Worm (Caenorhabditis elegans): ENCODE data around the gene W06F12.3.

Gene W06F12.3

DNA sequence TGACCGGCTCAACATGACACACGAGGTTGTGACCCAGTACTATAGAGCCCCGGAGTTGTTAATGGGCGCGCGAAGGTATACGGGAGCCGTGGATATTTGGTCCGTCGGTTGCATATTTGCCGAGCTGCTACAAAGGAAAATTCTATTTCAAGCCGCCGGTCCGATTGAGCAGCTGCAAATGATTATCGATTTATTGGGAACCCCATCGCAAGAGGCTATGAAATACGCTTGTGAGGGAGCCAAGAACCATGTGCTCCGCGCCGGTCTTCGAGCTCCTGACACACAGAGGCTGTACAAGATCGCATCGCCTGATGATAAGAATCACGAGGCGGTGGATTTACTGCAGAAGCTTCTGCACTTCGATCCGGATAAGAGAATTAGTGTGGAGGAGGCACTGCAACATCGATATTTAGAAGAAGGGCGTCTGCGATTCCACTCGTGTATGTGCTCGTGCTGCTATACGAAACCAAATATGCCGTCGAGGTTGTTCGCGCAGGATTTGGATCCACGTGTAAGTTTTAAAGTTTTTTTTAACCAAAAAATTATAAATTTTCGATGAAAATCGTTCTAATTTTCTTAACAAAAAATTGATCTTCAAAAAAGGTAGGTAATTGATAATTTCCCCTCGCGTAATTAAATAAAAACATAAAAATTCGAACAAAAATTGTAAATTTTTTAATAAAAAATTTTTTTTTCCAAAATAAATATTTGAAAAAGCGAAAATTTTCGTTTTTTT is 12.3 kb upstream of the W06F12.3 start:
- TF ChIP-seq fos-1 (tag; optimal IDR thresholded peaks at IDR 0.05) (no peak), ama-1 (optimal IDR thresholded peaks at IDR 0.05) (peak; percentile 46)

- no peak for TF ChIP-seq pqm-1 (tag; optimal IDR thresholded peaks at IDR 0.05)
- no peak for TF ChIP-seq jun-1 (tag; optimal IDR thresholded peaks at IDR 0.05)
- TF ChIP-seq nhr-23 (tag; optimal IDR thresholded peaks at IDR 0.05): peak; percentile 64
- TF ChIP-seq mdl-1 (tag; optimal IDR thresholded peaks at IDR 0.05): no peak
- TF ChIP-seq R02D3.7 (tag; optimal IDR thresholded peaks at IDR 0.05): no peak
- TF ChIP-seq eor-1 (tag; optimal IDR thresholded peaks at IDR 0.05): no peak
- TF ChIP-seq ztf-4 (tag; optimal IDR thresholded peaks at IDR 0.05): no peak
- no peak for TF ChIP-seq fkh-10 (GFP tag; optimal IDR thresholded peaks at IDR 0.05)
- peak; percentile 22 for TF ChIP-seq ama-1 (optimal IDR thresholded peaks at IDR 0.05)
- peak; percentile 26 for TF ChIP-seq lsy-12 (tag; optimal IDR thresholded peaks at IDR 0.05)
- TF ChIP-seq nhr-43 (tag; optimal IDR thresholded peaks at IDR 0.05; ENCODE audit: poor library complexity, severe bottlenecking): peak; percentile 32
Measured at ce11 chrIII:13724018-13724892, 10.6 kb upstream of the W06F12.3 start.

DNA sequence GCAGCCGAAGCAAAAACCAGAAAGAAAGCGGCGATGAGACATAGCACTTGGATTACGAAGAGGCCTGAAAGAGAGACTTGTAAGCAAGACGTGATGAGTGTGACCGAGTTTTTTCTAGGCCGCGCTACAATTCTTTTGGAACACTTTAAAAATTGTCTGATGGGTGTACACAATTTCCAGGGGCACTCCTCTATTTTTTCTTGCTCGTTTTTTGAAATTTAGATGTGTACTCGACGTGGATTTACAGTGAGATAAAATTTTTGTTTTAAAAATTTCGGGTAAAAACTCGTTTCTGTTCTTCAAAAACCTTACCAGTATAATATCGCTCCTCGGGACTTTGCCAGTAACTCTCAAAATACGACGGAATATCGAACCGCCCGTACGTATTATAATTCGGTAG is 5.1 kb upstream of the W06F12.3 start:
- no peak for TF ChIP-seq lin-15B (tag; optimal IDR thresholded peaks at IDR 0.05)
- TF ChIP-seq sea-2 (GFP tag; optimal IDR thresholded peaks at IDR 0.05): no peak
- TF ChIP-seq eor-1 (tag; optimal IDR thresholded peaks at IDR 0.05): no peak
- no peak for TF ChIP-seq elt-1 (tag; optimal IDR thresholded peaks at IDR 0.05)
- TF ChIP-seq ceh-16 (tag; optimal IDR thresholded peaks at IDR 0.05): no peak
- TF ChIP-seq pha-4 (tag; optimal IDR thresholded peaks at IDR 0.05): no peak
- TF ChIP-seq nhr-11 (tag; optimal IDR thresholded peaks at IDR 0.05): no peak
- no peak for TF ChIP-seq snpc-4 (tag; optimal IDR thresholded peaks at IDR 0.05)
- no peak for TF ChIP-seq daf-12 (tag; optimal IDR thresholded peaks at IDR 0.05)
- no peak for TF ChIP-seq nhr-77 (tag; optimal IDR thresholded peaks at IDR 0.05)
- no peak for TF ChIP-seq R02D3.7 (tag; optimal IDR thresholded peaks at IDR 0.05)
- no peak for TF ChIP-seq fkh-2 (tag; optimal IDR thresholded peaks at IDR 0.05)
- TF ChIP-seq lsy-12 (tag; optimal IDR thresholded peaks at IDR 0.05): no peak
- TF ChIP-seq pqm-1 (tag; optimal IDR thresholded peaks at IDR 0.05): no peak
- TF ChIP-seq unc-39 (tag; optimal IDR thresholded peaks at IDR 0.05): no peak

- no peak for TF ChIP-seq fos-1 (tag; optimal IDR thresholded peaks at IDR 0.05)
- no peak for TF ChIP-seq eor-1 (tag; optimal IDR thresholded peaks at IDR 0.05)
- TF ChIP-seq nhr-237 (tag; optimal IDR thresholded peaks at IDR 0.05): no peak
- TF ChIP-seq lin-39 (tag; optimal IDR thresholded peaks at IDR 0.05): no peak
- TF ChIP-seq hmg-11 (tag; optimal IDR thresholded peaks at IDR 0.05): no peak
- TF ChIP-seq aly-2 (tag; optimal IDR thresholded peaks at IDR 0.05): no peak
- no peak for TF ChIP-seq ceh-16 (tag; optimal IDR thresholded peaks at IDR 0.05)
- no peak for TF ChIP-seq sea-2 (GFP tag; optimal IDR thresholded peaks at IDR 0.05)
- no peak for TF ChIP-seq fkh-10 (GFP tag; optimal IDR thresholded peaks at IDR 0.05)
- TF ChIP-seq nhr-25 (tag; optimal IDR thresholded peaks at IDR 0.05): no peak
- no peak for TF ChIP-seq elt-2 (tag; optimal IDR thresholded peaks at IDR 0.05)
- TF ChIP-seq egl-5 (tag; optimal IDR thresholded peaks at IDR 0.05): no peak
- TF ChIP-seq daf-12 (tag; optimal IDR thresholded peaks at IDR 0.05): no peak
Measured at ce11 chrIII:13731589-13731988, 3.2 kb upstream of the W06F12.3 start, which contains the start of gene W06F12.2. Gene W06F12.2 (minus strand): TSS chrIII:13731689.

ce11 chrIII:13732665-13733064 is 2.2 kb upstream of the W06F12.3 start:
- TF ChIP-seq jun-1 (tag; optimal IDR thresholded peaks at IDR 0.05): no peak
- TF ChIP-seq egl-27 (tag; optimal IDR thresholded peaks at IDR 0.05): no peak
- TF ChIP-seq fos-1 (tag; optimal IDR thresholded peaks at IDR 0.05): no peak
- TF ChIP-seq ztf-4 (tag; optimal IDR thresholded peaks at IDR 0.05): no peak
- TF ChIP-seq pha-4 (tag; optimal IDR thresholded peaks at IDR 0.05): peak; percentile 75
- no peak for TF ChIP-seq mdl-1 (tag; optimal IDR thresholded peaks at IDR 0.05)
- TF ChIP-seq pqm-1 (tag; optimal IDR thresholded peaks at IDR 0.05): peak; percentile 51

Measured in whole organism, L3 larva.